Fruit fly (Drosophila melanogaster) whole organism, embryonic: ENCODE results near the gene Ogdh.

ENCODE experiments used
- Awh ChIP-seq: fragments of 200-800 bp; sonication (Bioruptor generic); IDR thresholded peaks from 2 replicates; pipeline ENCODE4, ENCODE4 v1.3.6; 2022; ENCODE audit warnings: missing biosample characterization, missing genetic modification characterization
- Bgb ChIP-seq: fragments of 200-800 bp; sonication (Bioruptor generic); IDR thresholded peaks from 2 replicates; pipeline ENCODE4 v1.3.6; 2022; ENCODE audit warnings: missing biosample characterization, missing genetic modification characterization; ENCODE audit not compliant: partially characterized antibody
- CG10565 ChIP-seq: fragments of 200-800 bp; sonication (Bioruptor generic); optimal IDR thresholded peaks from 3 replicates; lab custom pipeline; 2016; ENCODE audit warnings: missing biosample characterization, mild to moderate bottlenecking, missing genetic modification characterization
- CG12071 ChIP-seq: fragments of 200-800 bp; sonication (Bioruptor generic); optimal IDR thresholded peaks from 3 replicates; lab custom pipeline; 2018; ENCODE audit warnings: missing biosample characterization, mild to moderate bottlenecking, missing genetic modification characterization
- CG12104 ChIP-seq: fragments of 200-800 bp; sonication (Bioruptor generic); optimal IDR thresholded peaks from 3 replicates; lab custom pipeline; 2016; ENCODE audit warnings: missing biosample characterization, missing genetic modification characterization
- CG12219 ChIP-seq: fragments of 200-800 bp; sonication (Bioruptor generic); optimal IDR thresholded peaks from 3 replicates; lab custom pipeline; 2018; ENCODE audit warnings: missing biosample characterization, mild to moderate bottlenecking, missing genetic modification characterization
- CG12299 ChIP-seq: fragments of 200-800 bp; sonication (Bioruptor generic); optimal IDR thresholded peaks from 2 replicates; lab custom pipeline; 2018; ENCODE audit warnings: missing biosample characterization, mild to moderate bottlenecking, missing genetic modification characterization
- CG1233 ChIP-seq: fragments of 200-800 bp; sonication (Bioruptor generic); optimal IDR thresholded peaks from 4 replicates; lab custom pipeline; 2018; ENCODE audit warnings: missing biosample characterization, mild to moderate bottlenecking, missing genetic modification characterization
- CG13296 ChIP-seq: fragments of 200-800 bp; sonication (Bioruptor generic); optimal IDR thresholded peaks from 3 replicates; lab custom pipeline; 2018; ENCODE audit warnings: missing biosample characterization, mild to moderate bottlenecking, missing genetic modification characterization
- CG17568 ChIP-seq: fragments of 200-800 bp; sonication (Bioruptor generic); optimal IDR thresholded peaks from 2 replicates; lab custom pipeline; 2018; ENCODE audit warnings: missing biosample characterization, mild to moderate bottlenecking, missing genetic modification characterization, moderate library complexity
- CG18011 ChIP-seq: fragments of 200-800 bp; sonication (Bioruptor generic); optimal IDR thresholded peaks from 2 replicates; lab custom pipeline; 2017; ENCODE audit warnings: missing biosample characterization, missing genetic modification characterization, mild to moderate bottlenecking, moderate library complexity, missing genotype
- CG2875 ChIP-seq: fragments of 200-800 bp; sonication (Bioruptor generic); optimal IDR thresholded peaks from 2 replicates; lab custom pipeline; 2017; ENCODE audit warnings: missing biosample characterization, mild to moderate bottlenecking, missing genetic modification characterization, missing genetic modification reagents
- CG3065 ChIP-seq: fragments of 200-800 bp; sonication (Bioruptor generic); optimal IDR thresholded peaks from 2 replicates; lab custom pipeline; 2016; ENCODE audit warnings: missing biosample characterization, missing genetic modification characterization
- CG3847 ChIP-seq: fragments of 200-800 bp; sonication (Bioruptor generic); IDR thresholded peaks from 2 replicates; pipeline ENCODE4 v1.3.6; 2022; ENCODE audit warnings: missing biosample characterization, missing genetic modification characterization
- CG42726 ChIP-seq: fragments of 200-800 bp; sonication (Bioruptor generic); IDR thresholded peaks from 2 replicates; pipeline ENCODE4 v1.3.6; 2022; ENCODE audit warnings: missing biosample characterization, missing genetic modification characterization; ENCODE audit not compliant: partially characterized antibody
- CG6175 ChIP-seq: fragments of 200-800 bp; sonication (Bioruptor generic); IDR thresholded peaks from 3 replicates; pipeline ENCODE4 v1.3.6; 2022; ENCODE audit warnings: missing biosample characterization, missing genetic modification characterization
- CG7786 ChIP-seq: fragments of 200-800 bp; sonication (Bioruptor generic); optimal IDR thresholded peaks from 2 replicates; lab custom pipeline; 2016; ENCODE audit warnings: missing biosample characterization, missing genetic modification characterization
- CG8478 ChIP-seq: fragments of >200 bp; optimal IDR thresholded peaks from 2 replicates; lab custom pipeline; 2018
- CHES-1-like ChIP-seq: fragments of 200-800 bp; sonication (Bioruptor generic); optimal IDR thresholded peaks from 2 replicates; lab custom pipeline; 2016; ENCODE audit warnings: missing biosample characterization, missing genetic modification characterization
- Camta ChIP-seq: fragments of 200-800 bp; sonication (Bioruptor generic); optimal IDR thresholded peaks from 2 replicates; lab custom pipeline; 2016; ENCODE audit warnings: missing biosample characterization, missing genetic modification characterization
- Chrac-16 ChIP-seq: fragments of 200-800 bp; sonication (Bioruptor generic); optimal IDR thresholded peaks from 3 replicates; lab custom pipeline; 2016; ENCODE audit warnings: missing biosample characterization, missing genetic modification characterization
- Dek ChIP-seq: fragments of 200-800 bp; sonication (Bioruptor generic); optimal IDR thresholded peaks from 3 replicates; lab custom pipeline; 2019; ENCODE audit warnings: missing biosample characterization, mild to moderate bottlenecking, missing genetic modification characterization, moderate library complexity
- Dll ChIP-seq: fragments of 200-800 bp; sonication (Bioruptor generic); IDR thresholded peaks from 4 replicates; pipeline ENCODE4 v1.3.6; 2022; ENCODE audit warnings: missing biosample characterization, missing genetic modification characterization; ENCODE audit not compliant: partially characterized antibody
- Drgx ChIP-seq: fragments of 200-800 bp; sonication (Bioruptor generic); IDR thresholded peaks from 2 replicates; pipeline ENCODE4 v1.3.6; 2022; ENCODE audit warnings: missing biosample characterization, missing genetic modification characterization
- ERR ChIP-seq: fragments of 200-800 bp; sonication (Bioruptor generic); optimal IDR thresholded peaks from 2 replicates; lab custom pipeline; 2016; ENCODE audit warnings: missing biosample characterization, missing genetic modification characterization
- Elba2 ChIP-seq: fragments of 200-800 bp; sonication (Bioruptor generic); optimal IDR thresholded peaks from 3 replicates; lab custom pipeline; 2016; ENCODE audit warnings: missing biosample characterization, missing genetic modification characterization
- Fer2 ChIP-seq: fragments of 200-800 bp; sonication (Bioruptor generic); optimal IDR thresholded peaks from 2 replicates; lab custom pipeline; 2018; ENCODE audit warnings: missing biosample characterization, mild to moderate bottlenecking, missing genetic modification characterization, moderate library complexity
- MESR4 ChIP-seq: fragments of 200-800 bp; sonication (Bioruptor generic); optimal IDR thresholded peaks from 2 replicates; lab custom pipeline; 2018; ENCODE audit warnings: missing biosample characterization, mild to moderate bottlenecking, missing genetic modification characterization, moderate library complexity
- Meics ChIP-seq: fragments of 200-800 bp; sonication (Bioruptor generic); optimal IDR thresholded peaks from 2 replicates; lab custom pipeline; 2017; ENCODE audit warnings: missing biosample characterization, mild to moderate bottlenecking, missing genetic modification characterization
- Mrtf ChIP-seq: fragments of 200-800 bp; sonication (Bioruptor generic); IDR thresholded peaks from 3 replicates; pipeline ENCODE4 v1.3.6; 2022; ENCODE audit warnings: missing biosample characterization, missing genetic modification characterization
- NC2β ChIP-seq: fragments of 200-800 bp; sonication (Bioruptor generic); optimal IDR thresholded peaks from 2 replicates; lab custom pipeline; 2016; ENCODE audit warnings: missing biosample characterization, missing genetic modification characterization
- NK7.1 ChIP-seq: fragments of 200-800 bp; sonication (Bioruptor generic); optimal IDR thresholded peaks from 3 replicates; lab custom pipeline; 2016; ENCODE audit warnings: missing biosample characterization, missing genetic modification characterization
- Nf-YB ChIP-seq: fragments of 200-800 bp; sonication (Bioruptor generic); optimal IDR thresholded peaks from 3 replicates; lab custom pipeline; 2019; ENCODE audit warnings: missing biosample characterization, mild to moderate bottlenecking, missing genetic modification characterization, moderate library complexity
- Six4 ChIP-seq: fragments of 200-800 bp; sonication (Bioruptor generic); optimal IDR thresholded peaks from 2 replicates; lab custom pipeline; 2016; ENCODE audit warnings: missing biosample characterization, missing genetic modification characterization
- Spps ChIP-seq: fragments of 200-800 bp; sonication (Bioruptor generic); optimal IDR thresholded peaks from 2 replicates; lab custom pipeline; 2018; ENCODE audit warnings: missing biosample characterization, mild to moderate bottlenecking, missing genetic modification characterization
- az2 ChIP-seq: fragments of 200-800 bp; sonication (Bioruptor generic); optimal IDR thresholded peaks from 3 replicates; lab custom pipeline; 2016; ENCODE audit warnings: missing biosample characterization, missing genetic modification characterization
- cas ChIP-seq: fragments of 200-800 bp; sonication (Bioruptor generic); IDR thresholded peaks from 2 replicates; pipeline ENCODE4 v1.3.6; 2022; ENCODE audit warnings: missing biosample characterization, missing genetic modification characterization
- dan ChIP-seq: fragments of 200-800 bp; sonication (Bioruptor generic); IDR thresholded peaks from 2 replicates; pipeline ENCODE4 v1.3.6; 2022; ENCODE audit warnings: missing biosample characterization, missing genetic modification characterization
- danr ChIP-seq: fragments of 200-800 bp; sonication (Bioruptor generic); IDR thresholded peaks from 2 replicates; pipeline ENCODE4 v1.3.6; 2022; ENCODE audit warnings: missing biosample characterization, missing genetic modification characterization
- dati ChIP-seq: fragments of 200-800 bp; sonication (Bioruptor generic); IDR thresholded peaks from 2 replicates; pipeline ENCODE4 v1.3.6; 2022; ENCODE audit warnings: missing biosample characterization, missing genetic modification characterization
- emc ChIP-seq: fragments of 200-800 bp; sonication (Bioruptor generic); optimal IDR thresholded peaks from 2 replicates; lab custom pipeline; 2016; ENCODE audit warnings: missing biosample characterization, missing genetic modification characterization
- ftz-f1 ChIP-seq: fragments of 200-800 bp; sonication (Bioruptor generic); optimal IDR thresholded peaks from 2 replicates; lab custom pipeline; 2016; ENCODE audit warnings: missing biosample characterization, missing genetic modification characterization
- gro ChIP-seq: fragments of 200-800 bp; sonication (Bioruptor generic); optimal IDR thresholded peaks from 2 replicates; lab custom pipeline; 2016; ENCODE audit warnings: missing biosample characterization, missing genetic modification characterization
- kah ChIP-seq: fragments of 200-800 bp; sonication (Bioruptor generic); optimal IDR thresholded peaks from 2 replicates; lab custom pipeline; 2018; ENCODE audit warnings: missing biosample characterization, mild to moderate bottlenecking, missing genetic modification characterization
- lbe ChIP-seq: fragments of 200-800 bp; sonication (Bioruptor generic); optimal IDR thresholded peaks from 2 replicates; lab custom pipeline; 2016; ENCODE audit warnings: missing biosample characterization, mild to moderate bottlenecking, missing genetic modification characterization
- maf-S ChIP-seq: fragments of 200-800 bp; sonication (Bioruptor generic); optimal IDR thresholded peaks from 2 replicates; lab custom pipeline; 2016; ENCODE audit warnings: missing biosample characterization, missing genetic modification characterization
- oc ChIP-seq: fragments of 200-800 bp; sonication (Bioruptor generic); optimal IDR thresholded peaks from 2 replicates; lab custom pipeline; 2018; ENCODE audit warnings: missing biosample characterization, mild to moderate bottlenecking, missing genetic modification characterization, moderate library complexity
- pros ChIP-seq: fragments of 200-800 bp; sonication (Bioruptor generic); optimal IDR thresholded peaks from 3 replicates; lab custom pipeline; 2019; ENCODE audit warnings: missing biosample characterization, mild to moderate bottlenecking, missing genetic modification characterization, moderate library complexity
- slou ChIP-seq: fragments of 200-800 bp; sonication (Bioruptor generic); optimal IDR thresholded peaks from 3 replicates; lab custom pipeline; 2016; ENCODE audit warnings: missing biosample characterization, missing genetic modification characterization
- sr ChIP-seq: fragments of 200-800 bp; sonication (Bioruptor generic); IDR thresholded peaks from 3 replicates; pipeline ENCODE4 v1.3.6; 2022; ENCODE audit warnings: missing biosample characterization, missing genetic modification characterization
- toy ChIP-seq: fragments of 200-800 bp; sonication (Bioruptor generic); IDR thresholded peaks from 2 replicates; pipeline ENCODE4 v1.3.6; 2022; ENCODE audit warnings: missing biosample characterization, missing genetic modification characterization

The Ogdh gene

DNA sequence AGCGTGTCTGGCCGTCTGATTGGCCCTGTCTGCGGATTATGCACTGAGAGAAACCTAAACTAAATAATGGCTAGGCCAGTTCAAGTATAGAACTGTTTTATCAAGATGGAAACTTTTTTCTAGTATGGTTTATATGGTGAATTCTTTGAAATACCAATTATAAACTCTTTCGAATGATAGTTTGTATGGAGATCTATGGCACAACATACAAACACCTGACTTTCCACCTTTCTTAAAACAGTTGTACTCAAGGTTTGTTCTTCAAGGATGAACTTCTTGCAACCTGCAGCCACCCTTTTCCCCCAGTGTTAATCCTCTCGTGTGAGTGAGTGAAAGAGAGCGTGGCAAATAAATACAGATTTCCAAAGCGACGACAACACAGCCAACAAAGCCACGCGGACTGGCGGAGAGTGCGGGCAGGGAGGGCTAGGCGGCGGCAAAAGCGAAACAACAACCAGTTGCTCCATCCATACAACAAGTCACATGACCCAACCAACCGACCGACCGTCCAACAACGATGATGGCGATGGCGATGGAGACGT lies 49.7 kb downstream of the Ogdh start (continued):
- TF ChIP-seq ERR (GFP tag; lab: Kevin White, UChicago) (peak; percentile 74), danr (GFP tag; lab: Robert Waterston, UW) (peak; percentile 81), CG10565 (GFP tag; lab: Kevin White, UChicago) (peak; percentile 39), CG12071 (GFP tag; lab: Kevin White, UChicago) (peak; percentile 72), ftz-f1 (no peak), Awh (GFP tag; lab: Robert Waterston, UW) (peak; percentile 63), Dll (no peak), sr (GFP tag; lab: Robert Waterston, UW) (0 out of 3 replicates have a peak, but pooled peaks have one; percentile 19), toy (GFP tag; lab: Robert Waterston, UW) (peak; percentile 58; the same call in 1 of the 2 replicates), Spps (tag; lab: Kevin White, UChicago) (peak; percentile 22), MESR4 (GFP tag; lab: Kevin White, UChicago) (no peak), CG8478 (lab: Kevin White, UChicago) (no peak), Mrtf (GFP tag; lab: Robert Waterston, UW) (no peak; the same call in 1 of the 3 replicates), Drgx (peak; percentile 73), Dek (tag; lab: Kevin White, UChicago) (peak; percentile 88), Camta (peak; percentile 90), Meics (GFP tag; lab: Kevin White, UChicago) (peak; percentile 85), CG2875 (GFP tag; lab: Kevin White, UChicago) (peak; percentile 54), NC2β (peak; percentile 51), CG12219 (GFP tag; lab: Kevin White, UChicago) (peak; percentile 87), CG13296 (GFP tag; lab: Kevin White, UChicago) (peak; percentile 34), CG1233 (GFP tag; lab: Kevin White, UChicago) (peak; percentile 48), cas (GFP tag; lab: Robert Waterston, UW) (peak; percentile 56; the same call in 1 of the 2 replicates), emc (peak; percentile 90), lbe (GFP tag; lab: Kevin White, UChicago) (no peak), CG3847 (GFP tag; lab: Robert Waterston, UW) (peak; percentile 88), CG12104 (GFP tag; lab: Kevin White, UChicago) (peak; percentile 82), gro (peak; percentile 91), pros (GFP tag; lab: Kevin White, UChicago) (no peak), CG7786 (GFP tag; lab: Kevin White, UChicago) (peak; percentile 90), kah (GFP tag; lab: Kevin White, UChicago) (peak; percentile 57), Bgb (no peak), CHES-1-like (GFP tag; lab: Kevin White, UChicago) (peak; percentile 92), Elba2 (peak; percentile 33), NK7.1 (GFP tag; lab: Kevin White, UChicago) (peak; percentile 82), Nf-YB (peak; percentile 76), CG17568 (GFP tag; lab: Kevin White, UChicago) (peak; percentile 72), Fer2 (tag; lab: Kevin White, UChicago) (no peak), CG6175 (peak; percentile 64; the same call in 1 of the 3 replicates), CG42726 (GFP tag; lab: Robert Waterston, UW) (0 out of 2 replicates have a peak, but pooled peaks have one; percentile 26), maf-S (peak; percentile 84), CG3065 (GFP tag; lab: Kevin White, UChicago) (peak; percentile 60), slou (GFP tag; lab: Kevin White, UChicago) (peak; percentile 73), Chrac-16 (GFP tag; lab: Kevin White, UChicago) (peak; percentile 78), CG12299 (tag; lab: Kevin White, UChicago) (peak; percentile 74), CG18011 (peak; percentile 59), az2 (GFP tag; lab: Kevin White, UChicago) (peak; percentile 82), dati (peak; percentile 48; the same call in 1 of the 2 replicates), oc (peak; percentile 50), dan (no peak), Six4 (GFP tag; lab: Kevin White, UChicago) (peak; percentile 86)
